Fruit fly (Drosophila melanogaster): Measurements from ENCODE around the gene GstD11.

dm6 chr3R:12344914-12345549 lies 38.1 kb upstream of the GstD11 start:
- TF ChIP-seq pan (optimal IDR thresholded peaks at IDR 0.05), result no peak
- no peak for TF ChIP-seq usp (GFP tag; optimal IDR thresholded peaks at IDR 0.05)
- no peak for TF ChIP-seq psq (optimal IDR thresholded peaks at IDR 0.05)
